Fruit fly (Drosophila melanogaster): ENCODE data around the gene Meltrin.
A peak's percentile ranks its signal among the peaks of the same experiment; 100 is the strongest.

The Meltrin gene

DNA sequence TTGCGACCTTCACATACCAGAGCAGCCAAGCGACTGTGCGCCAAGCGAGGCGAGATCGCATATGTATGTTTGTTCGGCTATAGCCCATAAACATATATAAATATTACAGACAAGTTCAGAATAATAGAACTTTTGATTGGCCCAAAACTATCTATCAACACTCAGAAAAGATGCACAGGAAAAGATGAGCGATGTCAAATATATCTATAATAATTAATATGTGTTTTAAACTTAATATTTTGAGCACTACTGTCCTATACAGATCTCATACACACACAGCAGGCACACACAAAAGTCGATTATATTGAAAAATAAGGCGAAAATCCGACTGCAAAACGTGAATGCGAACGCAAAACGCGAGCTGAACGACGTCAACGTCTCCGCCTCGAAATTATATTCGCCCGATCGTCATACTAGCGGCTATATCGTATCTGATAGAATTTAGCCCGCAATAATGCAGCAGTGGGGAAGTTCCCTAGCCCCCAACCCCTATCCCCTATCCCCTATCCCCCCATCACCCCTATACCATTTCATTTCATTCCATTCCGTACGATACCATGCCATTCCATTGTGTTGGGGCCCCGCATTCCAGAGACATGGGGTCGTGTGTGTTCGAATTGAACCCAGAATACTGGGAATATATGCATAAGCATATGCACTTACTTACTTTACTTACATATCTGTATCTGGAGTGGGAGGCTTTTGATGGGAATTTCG, 14.5 kb upstream of the Meltrin start (continued):
- TF ChIP-seq CG12391 (tag; optimal IDR thresholded peaks at IDR 0.05): peak; percentile 31
- TF ChIP-seq her (GFP tag; optimal IDR thresholded peaks at IDR 0.05): no peak
- TF ChIP-seq CG17328 (GFP tag; IDR thresholded peaks at IDR 0.05): no peak
- TF ChIP-seq Hr51 (GFP tag; optimal IDR thresholded peaks at IDR 0.05): peak in 1 of 2 experiments; percentile 9
- peak; percentile 27 for TF ChIP-seq CG12659 (GFP tag; optimal IDR thresholded peaks at IDR 0.05)
- TF ChIP-seq Adf1 (GFP tag; IDR thresholded peaks at IDR 0.05): peak; percentile 17; the same call in 1 of the 2 replicates
- peak; percentile 62; the same call in 2 of the 3 replicates for TF ChIP-seq dysf (GFP tag; IDR thresholded peaks at IDR 0.05)
- no peak for TF ChIP-seq tx (GFP tag; optimal IDR thresholded peaks at IDR 0.05)
- TF ChIP-seq sna (GFP tag; IDR thresholded peaks at IDR 0.05; ENCODE audit: partially characterized antibody): no peak
- peak; percentile 66 for TF ChIP-seq CG18599 (GFP tag; optimal IDR thresholded peaks at IDR 0.05)

DNA sequence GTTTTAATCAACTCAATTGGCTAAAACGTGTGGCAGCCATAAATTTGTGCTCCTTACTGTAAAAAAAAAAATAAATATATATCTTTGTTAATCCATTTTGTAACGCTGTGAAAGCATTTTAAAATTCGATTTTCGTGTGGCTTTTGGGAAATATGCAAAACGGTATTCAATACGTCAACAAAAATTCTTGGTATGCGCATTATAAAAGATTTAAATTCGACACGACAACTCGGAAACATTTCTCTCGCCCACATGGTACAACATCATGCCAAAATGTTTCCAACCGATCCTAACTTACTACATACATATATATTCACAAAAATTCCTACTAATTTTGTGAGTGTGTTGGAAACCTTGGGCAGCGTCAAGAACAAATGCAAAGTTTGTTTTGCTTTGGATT, 13.6 kb upstream of the Meltrin start:
- TF ChIP-seq Med (GFP tag) (peak; percentile 45), CG31224 (GFP tag; IDR thresholded peaks at IDR 0.05) (no peak), Stat92E (GFP tag; optimal IDR thresholded peaks at IDR 0.05) (peak in 1 of 3 experiments; percentile 13), sr (GFP tag; IDR thresholded peaks at IDR 0.05) (peak; percentile 69; the same call in 1 of the 3 replicates), chinmo (GFP tag; IDR thresholded peaks at IDR 0.05; ENCODE audit: partially characterized antibody) (0 out of 4 replicates have a peak, but pooled peaks have one; percentile 5), sens (GFP tag) (peak; percentile 47), BEAF-32 (GFP tag; optimal IDR thresholded peaks at IDR 0.05) (no peak), CG7963 (GFP tag; IDR thresholded peaks at IDR 0.05; ENCODE audit: partially characterized antibody) (no peak), eve (GFP tag; optimal IDR thresholded peaks at IDR 0.05) (peak in 1 of 2 experiments; percentile 28), sd (tag; optimal IDR thresholded peaks at IDR 0.05) (peak; percentile 98)

DNA sequence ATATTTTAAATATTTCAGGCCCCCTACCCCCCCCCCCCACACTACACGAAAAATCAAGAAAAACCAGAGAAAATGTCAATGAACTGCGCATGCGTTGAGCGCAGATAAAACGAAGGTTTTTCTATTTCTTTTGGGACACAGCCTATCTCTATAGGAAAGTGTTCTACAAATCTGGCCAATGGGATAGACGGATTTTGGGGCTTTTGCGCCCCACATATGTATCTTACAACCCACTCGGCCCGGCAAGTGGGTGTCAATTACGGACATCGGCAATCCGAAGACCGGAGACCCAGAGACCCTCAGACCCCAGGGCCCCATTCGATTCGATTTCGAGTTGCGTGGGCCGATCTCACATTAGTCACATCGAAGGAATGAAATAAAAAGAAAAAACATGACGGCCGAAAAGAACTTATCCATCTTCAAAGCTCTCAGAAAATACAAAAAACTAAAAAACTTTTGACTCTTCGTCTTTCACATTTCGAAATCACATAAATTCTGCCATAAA, 12.4 kb upstream of the Meltrin start:
- TF ChIP-seq peb (GFP tag; IDR thresholded peaks at IDR 0.05): no peak
- TF ChIP-seq onecut (GFP tag; IDR thresholded peaks at IDR 0.05): no peak
- TF ChIP-seq jigr1 (GFP tag; IDR thresholded peaks at IDR 0.05): no peak
- peak; percentile 93 for TF ChIP-seq sr (GFP tag; IDR thresholded peaks at IDR 0.05)
- TF ChIP-seq her (GFP tag; optimal IDR thresholded peaks at IDR 0.05): no peak
- peak; percentile 39; the same call in 1 of the 3 replicates for TF ChIP-seq so (GFP tag; IDR thresholded peaks at IDR 0.05)
- peak; percentile 68; the same call in 1 of the 2 replicates for TF ChIP-seq crol (GFP tag; IDR thresholded peaks at IDR 0.05)
- TF ChIP-seq ci (GFP tag; IDR thresholded peaks at IDR 0.05): 0 out of 3 replicates have a peak, but pooled peaks have one; percentile 11
- TF ChIP-seq HmgD (GFP tag; optimal IDR thresholded peaks at IDR 0.05): no peak
- TF ChIP-seq HHEX (GFP tag; optimal IDR thresholded peaks at IDR 0.05): peak; percentile 17
- TF ChIP-seq Ssrp (tag; optimal IDR thresholded peaks at IDR 0.05): no peak
- peak; percentile 33 for TF ChIP-seq sens (GFP tag)
- 0 out of 2 replicates have a peak, but pooled peaks have one; percentile 7 for TF ChIP-seq seq (GFP tag; IDR thresholded peaks at IDR 0.05)
- peak; percentile 41 for TF ChIP-seq sens-2 (GFP tag; IDR thresholded peaks at IDR 0.05)
- no peak for TF ChIP-seq zfh2 (GFP tag; optimal IDR thresholded peaks at IDR 0.05)
- no peak for TF ChIP-seq Mad (GFP tag; optimal IDR thresholded peaks at IDR 0.05)
- TF ChIP-seq Nf-YB (GFP tag; optimal IDR thresholded peaks at IDR 0.05): peak; percentile 73
- peak; percentile 50 for TF ChIP-seq CG13894 (tag; optimal IDR thresholded peaks at IDR 0.05)
- TF ChIP-seq Mrtf (GFP tag; IDR thresholded peaks at IDR 0.05): no peak
- peak; percentile 30 for TF ChIP-seq Deaf1 (tag; optimal IDR thresholded peaks at IDR 0.05)
- TF ChIP-seq pb (GFP tag; optimal IDR thresholded peaks at IDR 0.05): no peak
- no peak for TF ChIP-seq grn (GFP tag; optimal IDR thresholded peaks at IDR 0.05)
- 0 out of 2 replicates have a peak, but pooled peaks have one; percentile 33 for TF ChIP-seq vvl (GFP tag; IDR thresholded peaks at IDR 0.05)
- TF ChIP-seq Med (GFP tag): peak; percentile 29
- peak; percentile 64 for TF ChIP-seq Nf-YC (tag; optimal IDR thresholded peaks at IDR 0.05)
- TF ChIP-seq ara (GFP tag; IDR thresholded peaks at IDR 0.05): no peak

Measured in whole organism, embryonic.